Worm (Caenorhabditis elegans) whole organism, L3 larva: ENCODE results near the gene ttr-34.
A peak's percentile ranks its signal among the peaks of the same experiment; 100 is the strongest.

Experiments
- R02D3.7 ChIP-seq: fragments of 150-350 bp; optimal IDR thresholded peaks from 2 replicates; lab custom pipeline; 2014; ENCODE audit warnings: missing biosample characterization, missing genetic modification characterization
- aly-2 ChIP-seq: fragments of 150-350 bp; optimal IDR thresholded peaks from 2 replicates; lab custom pipeline; 2014; ENCODE audit warnings: missing biosample characterization, missing genetic modification characterization
- ama-1 ChIP-seq: fragments of 150-350 bp; optimal IDR thresholded peaks from 2 replicates; lab custom pipeline; 2018
- ceh-28 ChIP-seq: fragments of 150-350 bp; optimal IDR thresholded peaks from 2 replicates; lab custom pipeline; 2014; ENCODE audit warnings: missing biosample characterization, missing genetic modification reagents, missing genetic modification characterization
- ceh-82 ChIP-seq: fragments of 150-350 bp; optimal IDR thresholded peaks from 2 replicates; lab custom pipeline; 2014; ENCODE audit warnings: missing biosample characterization, missing genetic modification characterization
- daf-12 ChIP-seq: fragments of 150-350 bp; optimal IDR thresholded peaks from 2 replicates; lab custom pipeline; 2014; ENCODE audit warnings: missing biosample characterization, missing genetic modification reagents, missing genetic modification characterization
- egl-27 ChIP-seq: sonication (generic microtip); optimal IDR thresholded peaks from 4 replicates; lab custom pipeline; 2017; ENCODE audit warnings: missing biosample characterization, missing genetic modification reagents, missing genetic modification characterization
- egl-5 ChIP-seq: fragments of 150-350 bp; optimal IDR thresholded peaks from 2 replicates; lab custom pipeline; 2017; ENCODE audit warnings: missing biosample characterization, missing genetic modification reagents, missing genetic modification characterization, inconsistent platforms
- elt-1 ChIP-seq: fragments of 150-350 bp; optimal IDR thresholded peaks from 2 replicates; lab custom pipeline; 2014; ENCODE audit warnings: missing biosample characterization, missing genetic modification characterization
- elt-2 ChIP-seq: sonication (generic microtip); optimal IDR thresholded peaks from 2 replicates; lab custom pipeline; 2016; ENCODE audit warnings: missing genetic modification reagents, mild to moderate bottlenecking, missing genetic modification characterization, missing compliant biosample characterization
- fkh-10 ChIP-seq: sonication (generic microtip); optimal IDR thresholded peaks from 2 replicates; lab custom pipeline; 2017; ENCODE audit warnings: missing biosample characterization, missing genetic modification reagents, missing genetic modification characterization
- fkh-2 ChIP-seq: fragments of 150-350 bp; optimal IDR thresholded peaks from 2 replicates; lab custom pipeline; 2014; ENCODE audit warnings: missing biosample characterization, missing genetic modification reagents, missing genetic modification characterization
- fos-1 ChIP-seq: fragments of 150-350 bp; optimal IDR thresholded peaks from 2 replicates; lab custom pipeline; 2014; ENCODE audit warnings: missing biosample characterization, missing genetic modification characterization
- hmg-11 ChIP-seq: sonication (generic microtip); optimal IDR thresholded peaks from 2 replicates; lab custom pipeline; 2016; ENCODE audit warnings: missing genetic modification characterization, missing compliant biosample characterization
- jun-1 ChIP-seq: fragments of 150-350 bp; optimal IDR thresholded peaks from 2 replicates; lab custom pipeline; 2014; ENCODE audit warnings: missing biosample characterization, missing genetic modification reagents, missing genetic modification characterization
- lin-15B ChIP-seq: fragments of 150-350 bp; optimal IDR thresholded peaks from 2 replicates; lab custom pipeline; 2014; ENCODE audit warnings: missing biosample characterization, missing genetic modification characterization
- lin-39 ChIP-seq: fragments of 150-350 bp; optimal IDR thresholded peaks from 2 replicates; lab custom pipeline; 2018; ENCODE audit warnings: missing biosample characterization, missing genetic modification reagents, missing genetic modification characterization
- lsy-12 ChIP-seq: sonication (generic microtip); optimal IDR thresholded peaks from 2 replicates; lab custom pipeline; 2016; ENCODE audit warnings: mild to moderate bottlenecking, missing genetic modification characterization, missing compliant biosample characterization
- mdl-1 ChIP-seq: fragments of 150-350 bp; optimal IDR thresholded peaks from 2 replicates; lab custom pipeline; 2014; ENCODE audit warnings: missing biosample characterization, missing genetic modification characterization
- mml-1 ChIP-seq: fragments of 150-350 bp; sonication (generic microtip); optimal IDR thresholded peaks from 3 replicates; lab custom pipeline; 2014; ENCODE audit warnings: missing biosample characterization, missing genetic modification characterization
- nfya-1 ChIP-seq: sonication (generic microtip); optimal IDR thresholded peaks from 2 replicates; lab custom pipeline; 2017; ENCODE audit warnings: missing genetic modification characterization, mild to moderate bottlenecking, missing compliant biosample characterization, antibody characterized with exemption, moderate library complexity; ENCODE audit not compliant: insufficient read depth
- nhr-11 ChIP-seq: fragments of 150-350 bp; optimal IDR thresholded peaks from 2 replicates; lab custom pipeline; 2014; ENCODE audit warnings: missing biosample characterization, missing genetic modification characterization
- nhr-23 ChIP-seq: fragments of 150-350 bp; optimal IDR thresholded peaks from 2 replicates; lab custom pipeline; 2014; ENCODE audit warnings: missing biosample characterization, missing genetic modification reagents, missing genetic modification characterization
- nhr-237 ChIP-seq: fragments of 150-350 bp; optimal IDR thresholded peaks from 2 replicates; lab custom pipeline; 2014; ENCODE audit warnings: missing biosample characterization, missing genetic modification characterization
- nhr-25 ChIP-seq: sonication (generic microtip); optimal IDR thresholded peaks from 2 replicates; lab custom pipeline; 2017; ENCODE audit warnings: missing biosample characterization, missing genetic modification characterization
- nhr-28 ChIP-seq: fragments of 150-350 bp; optimal IDR thresholded peaks from 2 replicates; lab custom pipeline; 2014; ENCODE audit warnings: missing biosample characterization, missing genetic modification characterization
- nhr-43 ChIP-seq: sonication (generic microtip); optimal IDR thresholded peaks from 2 replicates; lab custom pipeline; 2016; ENCODE audit warnings: mild to moderate bottlenecking, missing genetic modification characterization, missing compliant biosample characterization; ENCODE audit not compliant: poor library complexity, severe bottlenecking
- nhr-67 ChIP-seq: fragments of 150-350 bp; optimal IDR thresholded peaks from 2 replicates; lab custom pipeline; 2014; ENCODE audit warnings: missing biosample characterization, missing genetic modification characterization
- pha-4 ChIP-seq: fragments of 150-350 bp; optimal IDR thresholded peaks from 2 replicates; lab custom pipeline; 2014; ENCODE audit warnings: missing biosample characterization, missing genetic modification reagents, missing genetic modification characterization
- pqm-1 ChIP-seq: fragments of 150-350 bp; optimal IDR thresholded peaks from 2 replicates; lab custom pipeline; 2017; ENCODE audit warnings: missing biosample characterization, missing genetic modification characterization, inconsistent platforms
- sea-2 ChIP-seq: fragments of 150-350 bp; sonication (generic microtip); optimal IDR thresholded peaks from 4 replicates; lab custom pipeline; 2014; ENCODE audit warnings: missing biosample characterization, missing genetic modification reagents, missing genetic modification characterization
- skn-1 ChIP-seq: fragments of 150-350 bp; optimal IDR thresholded peaks from 2 replicates; lab custom pipeline; 2014; ENCODE audit warnings: missing biosample characterization, missing genetic modification characterization
- snpc-4 ChIP-seq: fragments of 150-350 bp; optimal IDR thresholded peaks from 2 replicates; lab custom pipeline; 2014; ENCODE audit warnings: missing biosample characterization, missing genetic modification characterization
- tbx-2 ChIP-seq: sonication (generic microtip); optimal IDR thresholded peaks from 2 replicates; lab custom pipeline; 2016; ENCODE audit warnings: mild to moderate bottlenecking, missing genetic modification characterization, missing compliant biosample characterization
- unc-39 ChIP-seq: sonication (generic microtip); optimal IDR thresholded peaks from 4 replicates; lab custom pipeline; 2017; ENCODE audit warnings: missing biosample characterization, missing genetic modification characterization
- unc-62 ChIP-seq: fragments of 150-350 bp; sonication (generic microtip); optimal IDR thresholded peaks from 4 replicates; lab custom pipeline; 2014; ENCODE audit warnings: missing biosample characterization, missing genetic modification reagents, missing genetic modification characterization
- zag-1 ChIP-seq: fragments of 150-350 bp; optimal IDR thresholded peaks from 2 replicates; lab custom pipeline; 2014; ENCODE audit warnings: missing biosample characterization, missing genetic modification characterization
- ztf-11 ChIP-seq: fragments of 150-350 bp; optimal IDR thresholded peaks from 2 replicates; lab custom pipeline; 2014; ENCODE audit warnings: missing biosample characterization, missing genetic modification characterization
- ztf-4 ChIP-seq: fragments of 150-350 bp; optimal IDR thresholded peaks from 2 replicates; lab custom pipeline; 2014; ENCODE audit warnings: missing biosample characterization, missing genetic modification characterization

ttr-34 gene

DNA sequence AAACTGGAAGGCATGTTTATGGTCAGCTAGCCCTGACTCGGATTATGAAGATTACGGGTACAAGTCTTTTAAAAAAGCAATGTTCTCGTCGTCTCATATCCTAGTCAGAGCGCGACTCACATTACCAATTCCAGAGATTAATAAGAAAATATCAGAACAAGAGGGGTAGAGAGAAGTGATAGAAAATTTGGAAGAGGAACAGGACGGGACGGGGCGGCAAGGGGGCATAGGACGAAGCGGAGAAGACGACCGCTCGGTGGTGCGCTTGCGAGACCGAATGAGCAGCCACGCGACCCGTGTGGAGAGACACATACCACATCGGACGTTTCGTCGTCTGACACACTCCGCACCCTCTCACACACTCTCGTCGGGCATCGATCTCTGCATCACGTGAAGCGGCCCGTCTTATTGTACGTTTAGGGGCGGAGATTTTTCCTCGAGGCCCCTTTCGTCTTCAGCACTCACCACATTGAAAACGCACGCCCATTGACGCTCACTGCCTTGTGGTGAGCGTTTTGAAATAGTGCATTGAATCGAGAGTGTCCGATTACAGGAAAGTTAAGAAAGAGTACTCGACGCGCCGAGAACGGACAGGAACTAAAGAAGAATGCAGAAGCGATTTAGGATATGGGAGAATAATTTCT, 5.5 kb downstream of the ttr-34 start (continued):
- no peak for TF ChIP-seq nhr-28
- peak; percentile 90 for TF ChIP-seq elt-2 (tag; lab: Kevin White, UChicago)
- TF ChIP-seq hmg-11 (tag; lab: Kevin White, UChicago) = peak; percentile 99
- peak; percentile 89 for TF ChIP-seq nhr-11
- TF ChIP-seq lsy-12 (tag; lab: Kevin White, UChicago) = peak; percentile 90
- peak; percentile 96 for TF ChIP-seq jun-1
- no peak for TF ChIP-seq daf-12 (tag; lab: Kevin White, UChicago)
- peak; percentile 88 for TF ChIP-seq unc-62 (GFP tag; lab: Kevin White, UChicago)
- peak; percentile 92 for TF ChIP-seq ceh-28 (tag; lab: Kevin White, UChicago)
- peak; percentile 19 for TF ChIP-seq ztf-11 (tag; lab: Kevin White, UChicago)
- TF ChIP-seq nhr-23 (tag; lab: Kevin White, UChicago) = peak; percentile 93
- TF ChIP-seq R02D3.7 = peak; percentile 74
- TF ChIP-seq lin-15B (tag; lab: Kevin White, UChicago) = peak; percentile 65
- no peak for TF ChIP-seq nhr-237 (tag; lab: Kevin White, UChicago)
- peak; percentile 65 for TF ChIP-seq mml-1 (tag; lab: Kevin White, UChicago)
- peak; percentile 71 for TF ChIP-seq zag-1 (tag; lab: Kevin White, UChicago)

DNA sequence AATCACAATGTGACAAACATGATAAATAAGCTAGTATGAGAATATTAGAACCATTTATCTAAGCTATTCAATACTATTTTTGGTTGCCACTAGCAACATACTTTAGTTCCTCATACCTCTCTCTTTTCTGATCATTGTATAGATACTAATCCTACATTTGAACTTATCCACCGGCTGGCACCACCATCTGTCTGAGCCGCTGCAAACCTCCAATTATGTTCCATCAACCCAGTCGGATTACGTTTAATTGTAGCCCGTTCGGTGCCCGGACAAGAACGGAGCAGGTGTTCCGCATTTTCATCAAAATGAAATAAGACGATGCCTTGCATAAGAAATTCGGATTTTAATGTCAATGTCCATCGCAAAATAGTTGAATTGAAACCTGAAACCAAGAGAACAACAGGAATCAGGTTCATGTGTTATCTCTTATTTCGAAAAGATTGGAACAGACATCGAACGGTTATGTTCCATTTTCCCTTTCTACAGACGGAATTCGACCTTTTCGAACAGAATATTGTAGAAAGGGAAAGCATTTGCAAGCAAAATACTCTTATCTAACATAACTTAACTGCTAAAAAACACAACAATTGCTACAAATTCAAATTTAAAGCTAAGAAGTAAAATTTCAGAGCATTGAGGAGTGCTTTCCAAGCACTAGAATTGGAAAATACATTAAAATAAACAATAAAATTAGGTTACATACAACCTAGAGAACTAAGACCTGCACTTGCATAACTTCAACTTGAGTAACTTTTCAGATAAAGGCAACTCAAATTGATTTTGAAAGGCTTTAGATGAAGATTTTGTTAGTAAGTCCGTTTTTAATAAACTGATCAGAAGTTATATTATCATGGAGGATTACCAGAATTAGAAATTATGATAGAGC, 6.6 kb downstream of the ttr-34 start:
- TF ChIP-seq lin-39 (tag; lab: Kevin White, UChicago) = no peak
- TF ChIP-seq nhr-28 = no peak
- no peak for TF ChIP-seq daf-12 (tag; lab: Kevin White, UChicago)
- peak; percentile 67 for TF ChIP-seq nhr-25 (tag; lab: Kevin White, UChicago)
- no peak for TF ChIP-seq nfya-1 (tag; lab: Kevin White, UChicago)
- TF ChIP-seq pha-4 (tag; lab: Kevin White, UChicago) = no peak
- no peak for TF ChIP-seq ceh-28 (tag; lab: Kevin White, UChicago)
- TF ChIP-seq egl-27 (tag; lab: Kevin White, UChicago) = no peak
- TF ChIP-seq elt-2 (tag; lab: Kevin White, UChicago) = no peak
- TF ChIP-seq fkh-10 (GFP tag; lab: Kevin White, UChicago) = no peak
- no peak for TF ChIP-seq pqm-1 (tag; lab: Kevin White, UChicago)
- TF ChIP-seq elt-1 (tag; lab: Kevin White, UChicago) = peak; percentile 18
- no peak for TF ChIP-seq fos-1 (tag; lab: Kevin White, UChicago)
- TF ChIP-seq ama-1 (lab: Kevin White, UChicago) = no peak
- no peak for TF ChIP-seq lin-15B (tag; lab: Kevin White, UChicago)
- TF ChIP-seq egl-5 = no peak
- TF ChIP-seq aly-2 (tag; lab: Kevin White, UChicago) = no peak
- peak; percentile 7 for TF ChIP-seq nhr-43 (tag; lab: Kevin White, UChicago)
- peak; percentile 50 for TF ChIP-seq nhr-23 (tag; lab: Kevin White, UChicago)

DNA sequence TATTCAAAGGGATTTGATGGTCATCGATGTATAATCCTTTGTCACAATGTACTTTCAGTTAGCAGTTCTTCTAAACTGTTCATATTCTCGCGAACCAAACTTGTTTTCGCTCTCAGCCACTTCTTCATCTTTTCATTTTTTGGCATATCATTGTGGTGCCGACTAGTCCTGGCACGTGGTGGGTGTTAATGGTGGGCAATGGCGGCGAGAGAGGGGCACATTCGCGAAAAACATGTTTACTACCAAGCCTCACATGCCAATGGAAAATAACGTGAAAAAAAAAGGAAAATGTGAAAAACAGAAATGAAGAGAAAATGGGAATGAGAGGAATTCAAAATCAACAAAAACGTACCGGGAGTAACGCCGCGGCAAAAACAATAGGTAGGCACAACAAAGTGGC, 7.5 kb downstream of the ttr-34 start:
- TF ChIP-seq ceh-82 (tag; lab: Kevin White, UChicago) (no peak), snpc-4 (tag; lab: Kevin White, UChicago) (no peak), elt-2 (tag; lab: Kevin White, UChicago) (no peak), pha-4 (tag; lab: Kevin White, UChicago) (no peak), egl-27 (tag; lab: Kevin White, UChicago) (no peak), sea-2 (GFP tag; lab: Kevin White, UChicago) (no peak), nhr-67 (no peak), elt-1 (tag; lab: Kevin White, UChicago) (no peak), fkh-2 (tag; lab: Kevin White, UChicago) (no peak), ama-1 (lab: Kevin White, UChicago) (no peak), hmg-11 (tag; lab: Kevin White, UChicago) (no peak), aly-2 (tag; lab: Kevin White, UChicago) (no peak), fkh-10 (GFP tag; lab: Kevin White, UChicago) (no peak), nhr-43 (tag; lab: Kevin White, UChicago) (no peak), ztf-4 (no peak), R02D3.7 (no peak), fos-1 (tag; lab: Kevin White, UChicago) (no peak), jun-1 (no peak), nfya-1 (tag; lab: Kevin White, UChicago) (peak; percentile 32), ztf-11 (tag; lab: Kevin White, UChicago) (no peak), egl-5 (peak; percentile 60), tbx-2 (tag; lab: Kevin White, UChicago) (no peak), nhr-11 (no peak), ceh-28 (tag; lab: Kevin White, UChicago) (no peak), unc-39 (tag; lab: Kevin White, UChicago) (no peak), lsy-12 (tag; lab: Kevin White, UChicago) (no peak), nhr-23 (tag; lab: Kevin White, UChicago) (no peak), daf-12 (tag; lab: Kevin White, UChicago) (no peak), nhr-25 (tag; lab: Kevin White, UChicago) (peak; percentile 63), skn-1 (tag; lab: Kevin White, UChicago) (no peak), mml-1 (tag; lab: Kevin White, UChicago) (no peak), zag-1 (tag; lab: Kevin White, UChicago) (no peak), mdl-1 (tag; lab: Kevin White, UChicago) (no peak), pqm-1 (tag; lab: Kevin White, UChicago) (no peak), lin-39 (tag; lab: Kevin White, UChicago) (peak; percentile 65)
